Worm (Caenorhabditis elegans) whole organism, L4 larva: Measurements from ENCODE around the gene wah-1.
A peak's percentile ranks its signal among the peaks of the same experiment; 100 is the strongest.

ENCODE experiments used
- F10B5.3 ChIP-seq: sonication (generic microtip); optimal IDR thresholded peaks from 2 replicates; lab custom pipeline; 2016; ENCODE audit warnings: mild to moderate bottlenecking, missing genetic modification characterization, missing compliant biosample characterization
- F26F4.8 ChIP-seq: fragments of 200-800 bp; sonication (Bioruptor generic); conservative IDR thresholded peaks from 2 replicates; pipeline ENCODE4 v1.3.6; 2022; ENCODE audit warnings: missing genetic modification characterization, missing compliant biosample characterization
- Y48G9A.11 ChIP-seq: fragments of 200-800 bp; sonication (Bioruptor generic); IDR thresholded peaks from 2 replicates; pipeline ENCODE4 v1.3.6; 2022; ENCODE audit warnings: missing genetic modification reagents, missing genetic modification characterization, missing compliant biosample characterization
- Y5F2A.4 ChIP-seq: fragments of 200-800 bp; sonication (Bioruptor generic); optimal IDR thresholded peaks from 2 replicates; lab custom pipeline; 2018; ENCODE audit warnings: mild to moderate bottlenecking, missing genetic modification characterization, missing compliant biosample characterization
- aha-1 ChIP-seq: fragments of 150-350 bp; peaks from one replicate; lab custom pipeline; 2014; ENCODE audit warnings: missing biosample characterization, missing genetic modification characterization
- ama-1 ChIP-seq: fragments of 150-350 bp; optimal IDR thresholded peaks from 2 replicates; lab custom pipeline; 2014; ENCODE audit warnings: inconsistent platforms, mixed read lengths
- ceh-28 ChIP-seq: fragments of 150-350 bp; optimal IDR thresholded peaks from 2 replicates; lab custom pipeline; 2014; ENCODE audit warnings: missing biosample characterization, missing genetic modification reagents, missing genetic modification characterization
- ceh-62 ChIP-seq: sonication (generic microtip); optimal IDR thresholded peaks from 2 replicates; lab custom pipeline; 2017; ENCODE audit warnings: missing biosample characterization, missing genetic modification characterization
- ces-1 ChIP-seq: fragments of 150-350 bp; sonication (generic microtip); optimal IDR thresholded peaks from 4 replicates; lab custom pipeline; 2014; ENCODE audit warnings: missing biosample characterization, missing genetic modification reagents, missing genetic modification characterization
- dve-1 ChIP-seq: sonication (generic microtip); optimal IDR thresholded peaks from 2 replicates; lab custom pipeline; 2017; ENCODE audit warnings: antibody characterized with exemption, mild to moderate bottlenecking, missing genetic modification characterization, missing compliant biosample characterization; ENCODE audit not compliant: insufficient read depth
- egl-27 ChIP-seq: sonication (generic microtip); optimal IDR thresholded peaks from 3 replicates; lab custom pipeline; 2017; ENCODE audit warnings: missing biosample characterization, missing genetic modification reagents, missing genetic modification characterization
- fkh-10 ChIP-seq: fragments of 150-350 bp; optimal IDR thresholded peaks from 2 replicates; lab custom pipeline; 2014; ENCODE audit warnings: missing biosample characterization, missing genetic modification reagents, missing genetic modification characterization
- hlh-11 ChIP-seq: fragments of 200-800 bp; sonication (Bioruptor generic); optimal IDR thresholded peaks from 2 replicates; lab custom pipeline; 2018; ENCODE audit warnings: mild to moderate bottlenecking, missing genetic modification characterization, missing compliant biosample characterization
- hlh-30 ChIP-seq: sonication (generic microtip); optimal IDR thresholded peaks from 2 replicates; lab custom pipeline; 2017; ENCODE audit warnings: antibody characterized with exemption, mild to moderate bottlenecking, missing genetic modification characterization, missing compliant biosample characterization; ENCODE audit not compliant: insufficient read depth
- lin-13 ChIP-seq: fragments of 150-350 bp; optimal IDR thresholded peaks from 2 replicates; lab custom pipeline; 2014; ENCODE audit warnings: missing biosample characterization, missing genetic modification reagents, missing genetic modification characterization
- lin-38 ChIP-seq: fragments of 200-800 bp; sonication (Bioruptor generic); IDR thresholded peaks from 2 replicates; pipeline ENCODE4 v1.3.6; 2022; ENCODE audit warnings: missing genetic modification reagents, missing genetic modification characterization, missing compliant biosample characterization
- madf-5 ChIP-seq, 2 experiments: fragments of 200-800 bp; sonication (Bioruptor generic); IDR thresholded peaks; 2 replicates each; pipeline ENCODE4 v1.3.6; 2022; ENCODE audit warnings: missing compliant biosample characterization in 2 of 2, missing genetic modification characterization in 2 of 2
- mxl-2 ChIP-seq: fragments of 200-800 bp; sonication (Bioruptor generic); conservative IDR thresholded peaks from 2 replicates; pipeline ENCODE4 v1.3.6; 2022; ENCODE audit warnings: missing genetic modification reagents, missing genetic modification characterization, missing compliant biosample characterization
- nhr-102 ChIP-seq: sonication (generic microtip); optimal IDR thresholded peaks from 2 replicates; lab custom pipeline; 2016; ENCODE audit warnings: mild to moderate bottlenecking, missing genetic modification characterization, moderate library complexity, missing compliant biosample characterization
- nhr-25 ChIP-seq: sonication (generic microtip); optimal IDR thresholded peaks from 2 replicates; lab custom pipeline; 2017; ENCODE audit warnings: missing genetic modification characterization, mild to moderate bottlenecking, missing compliant biosample characterization, antibody characterized with exemption, moderate library complexity, borderline replicate concordance; ENCODE audit not compliant: insufficient read depth
- nhr-77 ChIP-seq: fragments of 150-350 bp; optimal IDR thresholded peaks from 2 replicates; lab custom pipeline; 2014; ENCODE audit warnings: missing biosample characterization, missing genetic modification characterization
- pha-4 ChIP-seq, 2 experiments: fragments of 150-350 bp in 1 of 2; fragments of 200-800 bp in 1 of 2; sonication (Bioruptor generic) in 1 of 2; IDR thresholded peaks in 1 of 2; optimal IDR thresholded peaks in 1 of 2; 2 replicates each; pipeline versions ENCODE4 v1.3.6 to Lab custom; 2014 to 2022; ENCODE audit warnings: missing genetic modification characterization in 2 of 2, missing genetic modification reagents in 2 of 2, missing biosample characterization in 1 of 2, missing compliant biosample characterization in 1 of 2
- php-3 ChIP-seq: fragments of 200-800 bp; sonication (Bioruptor generic); IDR thresholded peaks from 2 replicates; pipeline ENCODE4 v1.3.6; 2022; ENCODE audit warnings: missing genetic modification reagents, missing genetic modification characterization, missing compliant biosample characterization
- skn-1 ChIP-seq: fragments of 150-350 bp; optimal IDR thresholded peaks from 2 replicates; lab custom pipeline; 2014; ENCODE audit warnings: missing biosample characterization, missing genetic modification characterization
- snpc-4 ChIP-seq: fragments of 150-350 bp; optimal IDR thresholded peaks from 2 replicates; lab custom pipeline; 2014; ENCODE audit warnings: missing biosample characterization, missing genetic modification characterization
- spr-1 ChIP-seq: sonication (generic microtip); optimal IDR thresholded peaks from 2 replicates; lab custom pipeline; 2016; ENCODE audit warnings: mild to moderate bottlenecking, missing genetic modification characterization, missing compliant biosample characterization
- tag-97 ChIP-seq: fragments of 200-800 bp; sonication (Bioruptor generic); IDR thresholded peaks from 2 replicates; pipeline ENCODE4 v1.3.6; 2022; ENCODE audit warnings: missing genetic modification characterization, missing compliant biosample characterization
- unc-130 ChIP-seq: sonication (generic microtip); optimal IDR thresholded peaks from 2 replicates; lab custom pipeline; 2016; ENCODE audit warnings: missing genetic modification reagents, missing genetic modification characterization, missing compliant biosample characterization
- unc-62 ChIP-seq, 3 experiments: fragments of 150-350 bp in 1 of 3; sonication (generic microtip); optimal IDR thresholded peaks in 2 of 3; peaks in 1 of 3; 1 replicate in 1 of 3; 2 replicates in 2 of 3; lab custom pipeline; 2014 to 2017; ENCODE audit warnings: missing biosample characterization in 3 of 3, missing genetic modification characterization in 3 of 3, missing genetic modification reagents in 3 of 3, missing genotype in 1 of 3
- zfp-3 ChIP-seq: fragments of 200-800 bp; sonication (Bioruptor generic); conservative IDR thresholded peaks from 2 replicates; pipeline ENCODE4 v1.3.6; 2022; ENCODE audit warnings: missing genetic modification reagents, missing genetic modification characterization, missing compliant biosample characterization
- ztf-11 ChIP-seq: fragments of 150-350 bp; optimal IDR thresholded peaks from 2 replicates; lab custom pipeline; 2014; ENCODE audit warnings: missing biosample characterization, missing genetic modification characterization

The wah-1 gene

ce11 chrIII:12013718-12014117 lies 23.8 kb downstream of the wah-1 start:
- TF ChIP-seq ceh-28 (peak; percentile 68), dve-1 (tag; lab: Kevin White, UChicago) (no peak)

DNA sequence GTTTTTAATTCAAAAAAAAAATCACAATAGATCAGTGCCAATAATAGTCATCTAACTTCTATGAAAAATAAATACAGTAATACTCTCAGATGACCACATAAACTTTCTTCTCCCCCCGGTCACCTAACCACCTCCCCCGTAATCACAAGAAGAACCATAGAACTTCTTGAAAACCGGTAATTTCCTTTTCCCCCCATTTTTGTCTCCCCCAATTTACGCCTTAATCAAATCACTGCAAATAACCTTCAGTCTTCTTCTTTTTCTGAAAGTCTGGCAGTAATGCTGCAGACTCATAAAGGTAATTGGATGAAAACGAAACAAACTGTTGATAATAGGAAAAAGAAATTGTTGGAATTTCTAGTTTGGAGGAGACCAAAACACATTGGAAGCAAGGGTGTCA lies 24.5 kb downstream of the wah-1 start:
- TF ChIP-seq madf-5 (GFP tag; IDR thresholded peaks at IDR 0.05; lab: Robert Waterston, UW): no peak
- TF ChIP-seq Y5F2A.4 (GFP tag; lab: Kevin White, UChicago): no peak
- TF ChIP-seq F26F4.8 (GFP tag; lab: Robert Waterston, UW): no peak
- no peak for TF ChIP-seq php-3 (GFP tag; lab: Robert Waterston, UW)
- TF ChIP-seq, all 104 proteins: peak for 0

ce11 chrIII:12015183-12015582 lies 25.2 kb downstream of the wah-1 start:
- TF ChIP-seq ceh-62 (no peak), mxl-2 (no peak), egl-27 (tag; lab: Kevin White, UChicago) (no peak), tag-97 (GFP tag; lab: Robert Waterston, UW) (no peak), Y48G9A.11 (GFP tag; lab: Robert Waterston, UW) (no peak), lin-38 (GFP tag; lab: Robert Waterston, UW) (no peak), ztf-11 (no peak), pha-4 (GFP tag; IDR thresholded peaks at IDR 0.05; lab: Robert Waterston, UW) (no peak), pha-4 (tag; optimal IDR thresholded peaks at IDR 0.05; lab: Kevin White, UChicago) (no peak), nhr-77 (tag; lab: Kevin White, UChicago) (no peak), spr-1 (tag; lab: Kevin White, UChicago) (no peak), nhr-102 (tag; lab: Kevin White, UChicago) (no peak), F10B5.3 (no peak), zfp-3 (GFP tag; lab: Robert Waterston, UW) (no peak), lin-13 (GFP tag; lab: Kevin White, UChicago) (no peak), aha-1 (tag; lab: Kevin White, UChicago) (no peak)
- TF ChIP-seq, all 104 proteins: peak for 0

ce11 chrIII:12015611-12016010 lies 25.6 kb downstream of the wah-1 start:
- TF ChIP-seq snpc-4 (tag; lab: Kevin White, UChicago) (no peak), skn-1 (no peak), hlh-30 (tag; lab: Kevin White, UChicago) (peak; percentile 8), hlh-11 (tag; lab: Kevin White, UChicago) (peak; percentile 14), aha-1 (tag; lab: Kevin White, UChicago) (peak; percentile 35), nhr-25 (tag; lab: Kevin White, UChicago) (peak; percentile 50), unc-62 (GFP tag; optimal IDR thresholded peaks at IDR 0.05 in 1 of 2; lab: Kevin White, UChicago) (peak in 1 of 2 experiments; percentile 94), unc-62 (tag; optimal IDR thresholded peaks at IDR 0.05; lab: Kevin White, UChicago) (no peak), unc-130 (no peak), fkh-10 (GFP tag; lab: Kevin White, UChicago) (no peak)

DNA sequence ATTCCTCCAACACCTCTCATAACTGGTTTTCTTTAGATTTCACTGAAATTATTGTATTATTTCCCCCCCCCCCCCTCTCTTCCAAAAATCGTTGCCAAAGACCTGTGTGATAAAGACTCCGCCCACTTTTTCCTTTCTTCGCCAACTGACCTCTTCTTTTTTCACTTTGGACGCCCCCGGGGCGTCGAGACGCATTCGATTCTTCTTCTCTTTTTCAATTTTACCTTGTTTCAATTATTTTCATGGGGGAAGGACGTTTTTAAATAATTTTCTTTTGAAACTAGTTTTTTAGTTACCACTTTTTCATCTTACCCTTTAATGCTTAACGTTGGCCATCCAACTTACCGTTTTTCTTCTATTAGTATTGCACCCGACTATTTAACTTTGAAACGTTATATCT lies 28.0 kb downstream of the wah-1 start:
- TF ChIP-seq dve-1 (tag; lab: Kevin White, UChicago) (no peak), nhr-25 (tag; lab: Kevin White, UChicago) (peak; percentile 6), ces-1 (no peak), ama-1 (lab: Kevin White, UChicago) (peak; percentile 52)
